Worm (Caenorhabditis elegans): Measurements from ENCODE around the gene srg-21.

DNA sequence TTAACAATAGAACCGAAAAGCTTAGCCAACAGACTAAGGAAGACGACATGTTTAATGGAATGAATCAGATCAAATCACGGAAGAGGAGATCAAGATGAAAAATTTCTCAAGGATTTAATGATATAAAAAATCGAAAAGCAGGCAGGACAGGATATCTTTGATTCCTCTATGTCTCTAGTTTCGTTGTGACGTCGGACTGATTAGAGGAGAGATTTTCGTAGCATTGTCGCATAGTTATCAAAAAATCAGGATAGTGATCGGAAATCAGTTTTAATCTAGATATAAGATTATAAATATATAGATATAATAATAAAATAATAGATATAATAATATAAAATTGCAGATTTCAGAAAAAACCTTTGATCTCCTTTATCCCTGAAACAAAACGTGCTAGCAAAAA is 47.8 kb downstream of the srg-21 start, which contains the start of gene B0454.8:
- TF ChIP-seq nhr-25 (tag; optimal IDR thresholded peaks at IDR 0.05): no peak
- no peak for TF ChIP-seq fkh-2 (tag; optimal IDR thresholded peaks at IDR 0.05)
- no peak for TF ChIP-seq lsy-12 (tag; optimal IDR thresholded peaks at IDR 0.05)
- TF ChIP-seq egl-5 (tag; optimal IDR thresholded peaks at IDR 0.05): no peak
- no peak for TF ChIP-seq ztf-4 (tag; optimal IDR thresholded peaks at IDR 0.05)
- no peak for TF ChIP-seq zag-1 (tag; optimal IDR thresholded peaks at IDR 0.05)
- TF ChIP-seq elt-1 (tag; optimal IDR thresholded peaks at IDR 0.05): no peak
- no peak for TF ChIP-seq R02D3.7 (tag; optimal IDR thresholded peaks at IDR 0.05)
- TF ChIP-seq snpc-4 (tag; optimal IDR thresholded peaks at IDR 0.05): no peak
- no peak for TF ChIP-seq egl-27 (tag; optimal IDR thresholded peaks at IDR 0.05)
- TF ChIP-seq nhr-12 (tag; optimal IDR thresholded peaks at IDR 0.05): no peak
- TF ChIP-seq elt-2 (tag; optimal IDR thresholded peaks at IDR 0.05): no peak
- TF ChIP-seq elt-3 (tag; optimal IDR thresholded peaks at IDR 0.05): no peak

Measured in whole organism, L3 larva.